Worm (Caenorhabditis elegans) whole organism, L4/young adult: Measurements from ENCODE around the gene F35D2.1.

Experiments used
- W03F9.2 ChIP-seq: fragments of 150-350 bp; optimal IDR thresholded peaks from 2 replicates; lab custom pipeline; 2014; ENCODE audit warnings: missing biosample characterization, missing genetic modification characterization
- dao-5 ChIP-seq: sonication (generic microtip); optimal IDR thresholded peaks from 2 replicates; lab custom pipeline; 2016; ENCODE audit warnings: missing genotype, missing genetic modification characterization, moderate library complexity, missing compliant biosample characterization
- him-1 ChIP-seq: sonication (generic microtip); optimal IDR thresholded peaks from 2 replicates; lab custom pipeline; 2016; ENCODE audit warnings: missing genotype, missing genetic modification reagents, missing genetic modification characterization, missing compliant biosample characterization

DNA sequence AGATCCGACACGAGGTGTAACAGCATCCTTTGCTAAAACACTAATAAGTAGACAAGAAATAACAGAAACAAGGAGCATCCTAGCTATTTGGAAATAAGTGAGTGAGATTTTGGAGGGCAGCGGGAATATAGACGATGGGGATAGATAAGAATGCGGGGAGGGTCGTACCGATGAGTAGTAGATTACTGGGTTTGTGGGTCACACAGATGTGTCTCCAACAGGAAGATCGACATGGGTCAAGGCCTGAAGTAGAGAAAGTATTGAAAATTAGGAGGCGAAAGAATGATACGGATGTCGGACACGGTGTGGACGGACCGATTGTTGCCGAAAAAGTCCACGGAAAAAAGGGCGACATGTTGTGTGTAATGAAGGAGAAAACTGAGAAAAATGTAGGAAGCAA is 41.3 kb upstream of the F35D2.1 start, which contains the start of gene wrt-10:
- TF ChIP-seq him-1 (tag; lab: Kevin White, UChicago) (no peak), dao-5 (no peak), W03F9.2 (tag; lab: Kevin White, UChicago) (no peak)
